Worm (Caenorhabditis elegans): ENCODE data around the gene cht-4.

cht-4 gene

DNA sequence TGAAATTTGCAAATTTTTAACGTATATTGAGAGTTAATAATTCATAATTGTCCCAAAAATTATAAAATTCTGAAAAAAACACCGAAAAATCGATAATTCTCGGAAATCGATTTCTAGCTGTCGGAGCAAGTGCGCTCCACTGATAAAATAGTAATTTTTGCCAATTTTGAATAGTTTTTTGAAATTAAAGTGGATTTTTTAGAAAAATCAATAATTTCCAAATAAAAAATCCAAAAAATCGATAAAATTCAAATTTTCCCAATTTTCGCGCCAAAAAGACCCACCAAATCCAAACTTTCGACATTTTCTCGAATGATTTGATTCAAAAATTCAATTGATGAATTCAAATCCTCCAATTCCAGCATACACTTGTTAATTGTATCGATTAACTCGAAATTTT, 46.3 kb downstream of the cht-4 start:
- TF ChIP-seq bed-2 (GFP tag; IDR thresholded peaks at IDR 0.05) (no peak), mcd-1 (GFP tag; IDR thresholded peaks at IDR 0.05) (peak; percentile 27; the same call in 1 of the 2 replicates)

ce11 chrIII:1607659-1608058, 49.6 kb downstream of the cht-4 start:
- TF ChIP-seq akir-1 (GFP tag; optimal IDR thresholded peaks at IDR 0.05) (no peak), sdz-38 (tag; optimal IDR thresholded peaks at IDR 0.05) (no peak), dpl-1 (GFP tag; optimal IDR thresholded peaks at IDR 0.05) (no peak), efl-1 (GFP tag; optimal IDR thresholded peaks at IDR 0.05) (no peak), F57A8.1 (GFP tag; optimal IDR thresholded peaks at IDR 0.05) (no peak), ama-1 (optimal IDR thresholded peaks at IDR 0.05) (no peak), ama-1 (GFP tag; optimal IDR thresholded peaks at IDR 0.05) (no peak), B0336.3 (GFP tag; IDR thresholded peaks at IDR 0.05) (no peak), egrh-3 (GFP tag; IDR thresholded peaks at IDR 0.05) (no peak), mxl-1 (tag; optimal IDR thresholded peaks at IDR 0.05) (no peak), rcor-1 (GFP tag; IDR thresholded peaks at IDR 0.05) (no peak), tbp1 (GFP tag; optimal IDR thresholded peaks at IDR 0.05) (no peak), Y79H2A.3 (GFP tag; conservative IDR thresholded peaks at IDR 0.05) (no peak), cebp-2 (GFP tag; IDR thresholded peaks at IDR 0.05) (no peak), B0261.1 (tag; optimal IDR thresholded peaks at IDR 0.05) (no peak), F39B2.1 (GFP tag; IDR thresholded peaks at IDR 0.05) (no peak), ceh-58 (GFP tag; IDR thresholded peaks at IDR 0.05) (no peak), bed-1 (GFP tag; IDR thresholded peaks at IDR 0.05) (no peak), atf-7 (tag; optimal IDR thresholded peaks at IDR 0.05) (no peak), hlh-26 (GFP tag; conservative IDR thresholded peaks at IDR 0.05) (no peak)

ce11 chrIII:1604514-1604976, 52.7 kb downstream of the cht-4 start, which contains the start of gene Y22D7AL.6:
Y22D7AL.6 (plus strand) TSS chrIII:1604926.
- no peak for TF ChIP-seq hlh-26 (GFP tag; conservative IDR thresholded peaks at IDR 0.05)
- no peak; the same call in 1 of the 2 replicates for TF ChIP-seq ceh-40 (GFP tag; IDR thresholded peaks at IDR 0.05)
- no peak for TF ChIP-seq dpl-1 (GFP tag; optimal IDR thresholded peaks at IDR 0.05)
- TF ChIP-seq ztf-3 (GFP tag; optimal IDR thresholded peaks at IDR 0.05): no peak
- TF ChIP-seq bed-2 (GFP tag; IDR thresholded peaks at IDR 0.05): peak; percentile 73
- TF ChIP-seq ztf-18 (tag; optimal IDR thresholded peaks at IDR 0.05): peak; percentile 63
- TF ChIP-seq ccch-3 (GFP tag; optimal IDR thresholded peaks at IDR 0.05): no peak
- peak; percentile 61; the same call in 1 of the 2 replicates for TF ChIP-seq C17E4.6 (GFP tag; IDR thresholded peaks at IDR 0.05)
- peak; percentile 98 for TF ChIP-seq tbp1 (GFP tag; optimal IDR thresholded peaks at IDR 0.05)
- TF ChIP-seq efl-1 (GFP tag; optimal IDR thresholded peaks at IDR 0.05): no peak
- peak; percentile 35 for TF ChIP-seq lsy-27 (tag; optimal IDR thresholded peaks at IDR 0.05; ENCODE audit: borderline replicate concordance, insufficient read depth)
- no peak for TF ChIP-seq F57C9.4 (tag; optimal IDR thresholded peaks at IDR 0.05)
- 0 out of 2 replicates have a peak, but pooled peaks have one; percentile 13 for TF ChIP-seq aptf-3 (GFP tag; IDR thresholded peaks at IDR 0.05)
- TF ChIP-seq Y53G8AR.9 (GFP tag; conservative IDR thresholded peaks at IDR 0.05): no peak
- no peak for TF ChIP-seq hlh-12 (tag; optimal IDR thresholded peaks at IDR 0.05)
- TF ChIP-seq snpc-4 (GFP tag; optimal IDR thresholded peaks at IDR 0.05): peak; percentile 54
- peak in 2 of 4 experiments; percentile 37 to 47 for TF ChIP-seq snpc-4 (tag; optimal IDR thresholded peaks at IDR 0.05)
- TF ChIP-seq F33H1.4 (GFP tag; IDR thresholded peaks at IDR 0.05): peak; percentile 51
- peak; percentile 18 for TF ChIP-seq unc-130 (GFP tag; optimal IDR thresholded peaks at IDR 0.05)
- peak; percentile 71 for TF ChIP-seq lin-54 (GFP tag; optimal IDR thresholded peaks at IDR 0.05)
- TF ChIP-seq him-1 (tag; optimal IDR thresholded peaks at IDR 0.05): peak; percentile 15
- TF ChIP-seq rec-8 (tag; optimal IDR thresholded peaks at IDR 0.05): peak; percentile 65 to 69
- peak; percentile 59 for TF ChIP-seq repo-1 (tag; optimal IDR thresholded peaks at IDR 0.05)
- peak; percentile 61 for TF ChIP-seq snpc-3.4 (tag; optimal IDR thresholded peaks at IDR 0.05)
- no peak for TF ChIP-seq F39B2.1 (GFP tag; IDR thresholded peaks at IDR 0.05)
- TF ChIP-seq attf-3 (GFP tag; conservative IDR thresholded peaks at IDR 0.05): peak; percentile 61; the same call in 1 of the 2 replicates
- peak; percentile 23 for TF ChIP-seq ceh-27 (GFP tag; optimal IDR thresholded peaks at IDR 0.05)
- peak; percentile 65 for TF ChIP-seq lsl-1 (GFP tag; optimal IDR thresholded peaks at IDR 0.05)
- TF ChIP-seq hmg-20 (GFP tag; IDR thresholded peaks at IDR 0.05): peak; percentile 73; the same call in 1 of the 2 replicates
- no peak for TF ChIP-seq C06A6.2 (GFP tag; conservative IDR thresholded peaks at IDR 0.05)
- peak; percentile 55 for TF ChIP-seq madf-6 (GFP tag; IDR thresholded peaks at IDR 0.05)
